Worm (Caenorhabditis elegans): ENCODE measurements around the gene K07D4.9.

DNA sequence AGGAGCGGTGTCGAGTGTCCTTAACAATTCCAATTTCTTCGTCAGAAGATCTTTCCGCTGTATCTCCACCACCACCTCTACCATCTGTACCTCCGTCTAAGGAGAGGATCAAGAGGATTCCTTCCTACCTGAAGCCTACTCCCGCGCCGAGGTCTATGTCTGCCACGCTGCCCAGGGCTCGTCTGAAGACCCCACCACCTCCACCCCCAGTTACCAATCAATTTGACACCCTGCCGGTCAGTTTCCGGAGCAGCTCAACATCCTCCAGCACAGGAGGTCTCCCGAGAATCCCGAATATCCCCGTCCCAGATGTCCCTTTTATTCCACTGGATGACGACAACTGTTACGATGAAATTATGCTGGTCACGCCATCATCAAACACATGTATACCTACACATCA is 20.4 kb upstream of the K07D4.9 start:
- TF ChIP-seq lin-11 (tag; optimal IDR thresholded peaks at IDR 0.05): no peak
- no peak for TF ChIP-seq ceh-34 (tag; optimal IDR thresholded peaks at IDR 0.05)
- TF ChIP-seq zip-5 (tag; optimal IDR thresholded peaks at IDR 0.05): no peak
- no peak for TF ChIP-seq pag-3 (tag; optimal IDR thresholded peaks at IDR 0.05; ENCODE audit: borderline replicate concordance)
- TF ChIP-seq pha-4 (tag; optimal IDR thresholded peaks at IDR 0.05): no peak
